Worm (Caenorhabditis elegans): ENCODE measurements around the gene pgp-7.

- no peak for TF ChIP-seq zfp-2 (tag; optimal IDR thresholded peaks at IDR 0.05)
- TF ChIP-seq dpl-1 (GFP tag; optimal IDR thresholded peaks at IDR 0.05): no peak
- no peak for TF ChIP-seq dmd-9 (GFP tag; IDR thresholded peaks at IDR 0.05)
- TF ChIP-seq F49E8.2 (tag; optimal IDR thresholded peaks at IDR 0.05; ENCODE audit: borderline replicate concordance): no peak
- TF ChIP-seq R02D3.7 (tag; optimal IDR thresholded peaks at IDR 0.05): no peak
- TF ChIP-seq nhr-77 (tag; optimal IDR thresholded peaks at IDR 0.05): no peak
- TF ChIP-seq unc-130 (GFP tag; optimal IDR thresholded peaks at IDR 0.05): no peak
- TF ChIP-seq nhr-10 (tag; optimal IDR thresholded peaks at IDR 0.05): no peak
- TF ChIP-seq nhr-42 (GFP tag; IDR thresholded peaks at IDR 0.05): no peak
- no peak for TF ChIP-seq lir-3 (tag; optimal IDR thresholded peaks at IDR 0.05)
- no peak for TF ChIP-seq snpc-1.2 (GFP tag; IDR thresholded peaks at IDR 0.05)
- no peak for TF ChIP-seq lin-13 (GFP tag; optimal IDR thresholded peaks at IDR 0.05)
These were observed 49.6 kb upstream of the pgp-7 start, which contains the start of gene nstp-9 for ce11 chrX:10919613-10920012.

Measured in whole organism, L4 larva.